Fruit fly (Drosophila melanogaster): ENCODE measurements around the gene CG9967.

DNA sequence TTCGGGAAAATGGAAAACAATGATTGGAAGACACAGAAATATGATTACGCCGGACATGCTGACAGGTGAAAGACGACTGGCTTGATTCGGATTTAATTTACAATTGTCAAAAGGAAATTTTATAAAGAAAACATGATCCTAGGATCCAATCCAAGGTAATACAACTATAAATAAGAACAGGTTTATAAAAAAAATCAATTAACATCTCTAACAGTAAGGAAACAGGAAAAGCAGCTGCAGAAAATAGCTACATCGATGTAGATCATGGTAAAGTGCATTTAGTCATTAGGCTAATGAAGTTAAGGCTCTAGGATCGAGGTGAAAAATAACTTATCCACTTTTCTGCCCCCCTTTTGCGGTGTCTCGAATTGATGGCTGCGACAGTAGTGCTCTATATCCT lies 67.8 kb downstream of the CG9967 start, which contains the start of gene CG17237:
- TF ChIP-seq HLH106 (tag; optimal IDR thresholded peaks at IDR 0.05), result no peak
- no peak for TF ChIP-seq Dif (GFP tag; optimal IDR thresholded peaks at IDR 0.05; ENCODE audit: partially characterized antibody)
- no peak for TF ChIP-seq Dfd (GFP tag; optimal IDR thresholded peaks at IDR 0.05)
- no peak for TF ChIP-seq fru (GFP tag; optimal IDR thresholded peaks at IDR 0.05)
- no peak for TF ChIP-seq lola (GFP tag; optimal IDR thresholded peaks at IDR 0.05)
- no peak for TF ChIP-seq Mio (GFP tag; optimal IDR thresholded peaks at IDR 0.05)
- no peak for TF ChIP-seq h (GFP tag; optimal IDR thresholded peaks at IDR 0.05)

Measured in whole organism, wandering third instar larva.